Fruit fly (Drosophila melanogaster) whole organism, embryonic: ENCODE results near the gene Usf.

Source experiments
- Adf1 ChIP-seq: fragments of 200-800 bp; sonication (Bioruptor generic); IDR thresholded peaks from 2 replicates; pipeline ENCODE4 v1.3.6; 2022; ENCODE audit warnings: missing biosample characterization, missing genetic modification characterization
- Antp ChIP-seq: fragments of 200-800 bp; sonication (Bioruptor generic); optimal IDR thresholded peaks from 3 replicates; lab custom pipeline; 2016; ENCODE audit warnings: missing biosample characterization, missing genetic modification characterization
- Atf3 ChIP-seq: fragments of 200-800 bp; sonication (Bioruptor generic); optimal IDR thresholded peaks from 3 replicates; lab custom pipeline; 2016; ENCODE audit warnings: missing biosample characterization, missing genetic modification characterization
- Bteb2 ChIP-seq: fragments of 200-800 bp; sonication (Bioruptor generic); optimal IDR thresholded peaks from 2 replicates; lab custom pipeline; 2016; ENCODE audit warnings: missing biosample characterization, missing genetic modification characterization
- CG10321 ChIP-seq: fragments of 200-800 bp; sonication (Bioruptor generic); IDR thresholded peaks from 2 replicates; pipeline ENCODE4 v1.3.6; 2022; ENCODE audit warnings: missing biosample characterization, missing genetic modification characterization
- CG10543 ChIP-seq: fragments of 200-800 bp; sonication (Bioruptor generic); optimal IDR thresholded peaks from 3 replicates; lab custom pipeline; 2017; ENCODE audit warnings: missing biosample characterization, mild to moderate bottlenecking, missing genetic modification characterization, moderate library complexity
- CG10959 ChIP-seq: fragments of 200-800 bp; sonication (Bioruptor generic); IDR thresholded peaks from 2 replicates; pipeline ENCODE4 v1.3.6; 2022; ENCODE audit warnings: missing biosample characterization, missing genetic modification characterization
- CG11696 ChIP-seq: fragments of 200-800 bp; sonication (Bioruptor generic); IDR thresholded peaks from 2 replicates; pipeline ENCODE4 v1.3.6; 2022; ENCODE audit warnings: missing biosample characterization, missing genetic modification characterization
- CG1233 ChIP-seq: fragments of 200-800 bp; sonication (Bioruptor generic); optimal IDR thresholded peaks from 4 replicates; lab custom pipeline; 2018; ENCODE audit warnings: missing biosample characterization, mild to moderate bottlenecking, missing genetic modification characterization
- CG14014 ChIP-seq: fragments of 200-800 bp; sonication (Bioruptor generic); IDR thresholded peaks from 2 replicates; pipeline ENCODE4 v1.3.6; 2022; ENCODE audit warnings: missing biosample characterization, missing genetic modification characterization
- CG14860 ChIP-seq: fragments of 200-800 bp; sonication (Bioruptor generic); IDR thresholded peaks from 3 replicates; pipeline ENCODE4 v1.3.6; 2022; ENCODE audit warnings: missing biosample characterization, missing genetic modification characterization; ENCODE audit not compliant: partially characterized antibody
- CG15479 ChIP-seq: fragments of 200-800 bp; sonication (Bioruptor generic); optimal IDR thresholded peaks from 3 replicates; lab custom pipeline; 2019; ENCODE audit warnings: missing biosample characterization, mild to moderate bottlenecking, missing genetic modification characterization, moderate library complexity
- CG17385 ChIP-seq: fragments of 200-800 bp; sonication (Bioruptor generic); optimal IDR thresholded peaks from 3 replicates; lab custom pipeline; 2018; ENCODE audit warnings: missing biosample characterization, mild to moderate bottlenecking, missing genetic modification characterization
- CG2678 ChIP-seq: fragments of 200-800 bp; sonication (Bioruptor generic); optimal IDR thresholded peaks from 3 replicates; lab custom pipeline; 2019; ENCODE audit warnings: missing biosample characterization, mild to moderate bottlenecking, missing genetic modification characterization, moderate library complexity
- CG33213 ChIP-seq: fragments of 200-800 bp; sonication (Bioruptor generic); optimal IDR thresholded peaks from 3 replicates; lab custom pipeline; 2016; ENCODE audit warnings: missing biosample characterization, missing genetic modification characterization
- CG3726 ChIP-seq: fragments of 200-800 bp; sonication (Bioruptor generic); IDR thresholded peaks from 3 replicates; pipeline ENCODE4, ENCODE4 v1.3.6; 2022; ENCODE audit warnings: missing biosample characterization, missing genetic modification characterization
- CG3995 ChIP-seq: fragments of 200-800 bp; sonication (Bioruptor generic); optimal IDR thresholded peaks from 3 replicates; lab custom pipeline; 2016; ENCODE audit warnings: missing biosample characterization, missing genetic modification characterization
- CG5953 ChIP-seq: fragments of 200-800 bp; sonication (Bioruptor generic); IDR thresholded peaks from 2 replicates; pipeline ENCODE4 v1.3.6; 2022; ENCODE audit warnings: missing biosample characterization, missing genetic modification characterization
- CG6791 ChIP-seq: fragments of 200-800 bp; sonication (Bioruptor generic); IDR thresholded peaks from 3 replicates; pipeline ENCODE4 v1.3.6; 2022; ENCODE audit warnings: missing biosample characterization, missing genetic modification characterization; ENCODE audit not compliant: partially characterized antibody
- CG7963 ChIP-seq: fragments of 200-800 bp; sonication (Bioruptor generic); IDR thresholded peaks from 3 replicates; pipeline ENCODE4 v1.3.6; 2022; ENCODE audit warnings: missing biosample characterization, missing genetic modification characterization; ENCODE audit not compliant: partially characterized antibody
- CG9727 ChIP-seq: fragments of 200-800 bp; sonication (Bioruptor generic); optimal IDR thresholded peaks from 3 replicates; lab custom pipeline; 2017; ENCODE audit warnings: missing biosample characterization, mild to moderate bottlenecking, missing genetic modification characterization
- Dek ChIP-seq: fragments of 200-800 bp; sonication (Bioruptor generic); optimal IDR thresholded peaks from 3 replicates; lab custom pipeline; 2019; ENCODE audit warnings: missing biosample characterization, mild to moderate bottlenecking, missing genetic modification characterization, moderate library complexity
- Dp ChIP-seq: fragments of 200-800 bp; sonication (Bioruptor generic); optimal IDR thresholded peaks from 2 replicates; lab custom pipeline; 2018; ENCODE audit warnings: missing biosample characterization, mild to moderate bottlenecking, missing genetic modification characterization, moderate library complexity
- Lhr ChIP-seq: fragments of 200-800 bp; sonication (Bioruptor generic); optimal IDR thresholded peaks from 3 replicates; lab custom pipeline; 2017; ENCODE audit warnings: mild to moderate bottlenecking, missing biosample characterization, missing genetic modification reagents, missing genetic modification characterization
- Mrtf ChIP-seq: fragments of 200-800 bp; sonication (Bioruptor generic); IDR thresholded peaks from 3 replicates; pipeline ENCODE4 v1.3.6; 2022; ENCODE audit warnings: missing biosample characterization, missing genetic modification characterization
- Neu2 ChIP-seq: fragments of 200-800 bp; sonication (Bioruptor generic); optimal IDR thresholded peaks from 3 replicates; lab custom pipeline; 2016; ENCODE audit warnings: missing biosample characterization, missing genetic modification characterization, borderline replicate concordance
- Oli ChIP-seq: fragments of 200-800 bp; sonication (Bioruptor generic); optimal IDR thresholded peaks from 2 replicates; lab custom pipeline; 2018; ENCODE audit warnings: missing biosample characterization, mild to moderate bottlenecking, missing genetic modification characterization, moderate library complexity
- Optix ChIP-seq: fragments of 200-800 bp; sonication (Bioruptor generic); IDR thresholded peaks from 3 replicates; pipeline ENCODE4 v1.3.6; 2022; ENCODE audit warnings: missing biosample characterization, missing genetic modification characterization
- Scr ChIP-seq: fragments of 200-800 bp; sonication (Bioruptor generic); IDR thresholded peaks from 2 replicates; pipeline ENCODE4 v1.3.6; 2022; ENCODE audit warnings: missing biosample characterization, missing genetic modification characterization; ENCODE audit not compliant: partially characterized antibody
- Spps ChIP-seq: fragments of 200-800 bp; sonication (Bioruptor generic); optimal IDR thresholded peaks from 2 replicates; lab custom pipeline; 2018; ENCODE audit warnings: missing biosample characterization, mild to moderate bottlenecking, missing genetic modification characterization
- Vsx1 ChIP-seq: fragments of 200-800 bp; sonication (Bioruptor generic); optimal IDR thresholded peaks from 2 replicates; lab custom pipeline; 2017; ENCODE audit warnings: missing biosample characterization, mild to moderate bottlenecking, missing genetic modification characterization, missing genetic modification reagents
- cg ChIP-seq: fragments of 200-800 bp; sonication (Bioruptor generic); optimal IDR thresholded peaks from 3 replicates; lab custom pipeline; 2019; ENCODE audit warnings: missing biosample characterization, mild to moderate bottlenecking, missing genetic modification characterization, moderate library complexity
- danr ChIP-seq: fragments of 200-800 bp; sonication (Bioruptor generic); IDR thresholded peaks from 2 replicates; pipeline ENCODE4 v1.3.6; 2022; ENCODE audit warnings: missing biosample characterization, missing genetic modification characterization
- dm ChIP-seq: fragments of 200-800 bp; sonication (Bioruptor generic); optimal IDR thresholded peaks from 3 replicates; lab custom pipeline; 2016; ENCODE audit warnings: missing biosample characterization, missing genetic modification characterization
- dysf ChIP-seq: fragments of 200-800 bp; sonication (Bioruptor generic); IDR thresholded peaks from 3 replicates; pipeline ENCODE4 v1.3.6; 2022; ENCODE audit warnings: missing biosample characterization, missing genetic modification characterization
- ems ChIP-seq: fragments of 200-800 bp; sonication (Bioruptor generic); optimal IDR thresholded peaks from 3 replicates; lab custom pipeline; 2016; ENCODE audit warnings: missing biosample characterization, missing genetic modification characterization
- esg ChIP-seq: fragments of 200-800 bp; sonication (Bioruptor generic); conservative IDR thresholded peaks from 2 replicates; pipeline ENCODE4 v1.3.6; 2022; ENCODE audit warnings: missing biosample characterization, missing genetic modification characterization
- hbn ChIP-seq: fragments of 200-800 bp; sonication (Bioruptor generic); IDR thresholded peaks from 2 replicates; pipeline ENCODE4 v1.3.6; 2022; ENCODE audit warnings: missing biosample characterization, missing genetic modification characterization; ENCODE audit not compliant: partially characterized antibody
- ken ChIP-seq: fragments of 200-800 bp; sonication (Bioruptor generic); IDR thresholded peaks from 3 replicates; pipeline ENCODE4 v1.3.6; 2022; ENCODE audit warnings: missing biosample characterization, missing genetic modification characterization
- nerfin-2 ChIP-seq: fragments of 200-800 bp; sonication (Bioruptor generic); IDR thresholded peaks from 2 replicates; pipeline ENCODE4 v1.3.6; 2022; ENCODE audit warnings: missing biosample characterization, missing genetic modification characterization; ENCODE audit not compliant: partially characterized antibody
- pan ChIP-seq, 4 experiments: fragments of >200 bp in 3 of 4; fragments of 200-800 bp in 1 of 4; sonication (Bioruptor generic) in 1 of 4; optimal IDR thresholded peaks in 3 of 4; IDR thresholded peaks in 1 of 4; 2 replicates each; pipeline versions ENCODE4 v1.3.6 to Lab custom; 2017 to 2022; ENCODE audit warnings: missing biosample characterization in 2 of 4, missing genetic modification characterization in 2 of 4, mixed read lengths in 1 of 4
- run ChIP-seq: fragments of 200-800 bp; sonication (Bioruptor generic); optimal IDR thresholded peaks from 3 replicates; lab custom pipeline; 2018; ENCODE audit warnings: missing biosample characterization, mild to moderate bottlenecking, missing genetic modification characterization
- schlank ChIP-seq: fragments of 200-800 bp; sonication (Bioruptor generic); optimal IDR thresholded peaks from 2 replicates; lab custom pipeline; 2018; ENCODE audit warnings: missing biosample characterization, mild to moderate bottlenecking, missing genetic modification characterization
- sens ChIP-seq: fragments of 200-800 bp; sonication (Bioruptor generic); peaks from one replicate; lab custom pipeline; 2016; ENCODE audit warnings: missing biosample characterization, missing genetic modification characterization
- seq ChIP-seq: fragments of 200-800 bp; sonication (Bioruptor generic); IDR thresholded peaks from 2 replicates; pipeline ENCODE4 v1.3.6; 2022; ENCODE audit warnings: missing biosample characterization, missing genetic modification characterization
- stwl ChIP-seq: fragments of 200-800 bp; sonication (Bioruptor generic); optimal IDR thresholded peaks from 3 replicates; lab custom pipeline; 2018; ENCODE audit warnings: missing biosample characterization, mild to moderate bottlenecking, missing genetic modification characterization, moderate library complexity
- trh ChIP-seq: fragments of 200-800 bp; sonication (Bioruptor generic); optimal IDR thresholded peaks from 2 replicates; lab custom pipeline; 2016; ENCODE audit warnings: missing biosample characterization, missing genetic modification characterization
- unpg ChIP-seq: fragments of 200-800 bp; sonication (Bioruptor generic); optimal IDR thresholded peaks from 3 replicates; lab custom pipeline; 2018; ENCODE audit warnings: missing biosample characterization, mild to moderate bottlenecking, missing genetic modification characterization, moderate library complexity
- zen ChIP-seq: fragments of 200-800 bp; sonication (Bioruptor generic); optimal IDR thresholded peaks from 3 replicates; lab custom pipeline; 2018; ENCODE audit warnings: missing biosample characterization, mild to moderate bottlenecking, missing genetic modification characterization, moderate library complexity
- zen2 ChIP-seq: fragments of 200-800 bp; sonication (Bioruptor generic); IDR thresholded peaks from 3 replicates; pipeline ENCODE4 v1.3.6; 2022; ENCODE audit warnings: missing biosample characterization, missing genetic modification characterization; ENCODE audit not compliant: partially characterized antibody

The Usf gene

DNA sequence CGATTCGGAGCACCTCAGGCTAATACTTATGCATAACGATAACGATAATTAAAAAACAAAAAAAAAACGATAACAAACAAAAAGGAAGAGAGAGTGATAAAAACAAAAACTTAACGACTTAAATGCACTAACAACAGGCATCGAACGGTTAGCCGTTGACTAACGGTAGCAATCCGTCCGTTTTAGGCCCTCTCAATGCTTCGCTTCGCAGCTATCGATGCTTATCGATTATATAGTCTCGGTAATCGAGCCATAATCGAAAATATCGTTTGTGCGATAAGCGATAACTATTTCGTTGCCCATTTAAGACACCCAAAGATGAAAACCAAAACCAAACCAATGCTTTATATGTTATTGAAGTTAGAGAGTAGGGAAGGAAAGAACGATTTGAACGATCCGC, 14.6 kb downstream of the Usf start (continued):
- peak; percentile 65 for TF ChIP-seq Scr (GFP tag; lab: Robert Waterston, UW)
- TF ChIP-seq seq = no peak
- TF ChIP-seq danr (GFP tag; lab: Robert Waterston, UW) = no peak
- no peak for TF ChIP-seq Bteb2 (GFP tag; lab: Kevin White, UChicago)
- TF ChIP-seq CG1233 (GFP tag; lab: Kevin White, UChicago) = no peak
- no peak for TF ChIP-seq zen
- TF ChIP-seq CG10543 (GFP tag; lab: Kevin White, UChicago) = no peak
- no peak for TF ChIP-seq CG10321 (GFP tag; lab: Robert Waterston, UW)
- no peak for TF ChIP-seq Oli (tag; lab: Kevin White, UChicago)
- TF ChIP-seq Adf1 (GFP tag; lab: Robert Waterston, UW) = no peak
- TF ChIP-seq CG3995 (GFP tag; lab: Kevin White, UChicago) = no peak
- TF ChIP-seq Spps (tag; lab: Kevin White, UChicago) = no peak
- no peak for TF ChIP-seq CG14014 (GFP tag; lab: Robert Waterston, UW)
- TF ChIP-seq Dp (GFP tag; lab: Kevin White, UChicago) = no peak
- TF ChIP-seq schlank (tag; lab: Kevin White, UChicago) = no peak
- no peak for TF ChIP-seq CG15479 (GFP tag; lab: Kevin White, UChicago)
- TF ChIP-seq Lhr (GFP tag; lab: Kevin White, UChicago) = no peak
- TF ChIP-seq Neu2 (GFP tag; lab: Kevin White, UChicago) = no peak
- no peak for TF ChIP-seq Optix
- TF ChIP-seq sens (GFP tag; lab: Kevin White, UChicago) = no peak
- TF ChIP-seq ken = no peak
- no peak for TF ChIP-seq CG9727
- TF ChIP-seq cg (GFP tag; lab: Kevin White, UChicago) = no peak
- no peak for TF ChIP-seq CG2678 (tag; lab: Kevin White, UChicago)
- no peak for TF ChIP-seq pan (optimal IDR thresholded peaks at IDR 0.05; lab: Kevin White, UChicago)
- no peak for TF ChIP-seq pan (GFP tag; optimal IDR thresholded peaks at IDR 0.05 in 1 of 2, IDR thresholded peaks at IDR 0.05 in 1 of 2)
- no peak for TF ChIP-seq esg
- TF ChIP-seq CG10959 = no peak
- 0 out of 3 replicates have a peak, but pooled peaks have one; percentile 37 for TF ChIP-seq CG7963 (GFP tag; lab: Robert Waterston, UW)
- no peak for TF ChIP-seq Vsx1
- TF ChIP-seq unpg (GFP tag; lab: Kevin White, UChicago) = no peak
- no peak for TF ChIP-seq hbn (GFP tag; lab: Robert Waterston, UW)
- no peak for TF ChIP-seq dysf
- peak; percentile 18 for TF ChIP-seq stwl
- no peak for TF ChIP-seq Mrtf
- no peak for TF ChIP-seq ems
- no peak for TF ChIP-seq run
- no peak for TF ChIP-seq Atf3
- no peak for TF ChIP-seq Antp (GFP tag; lab: Kevin White, UChicago)
- no peak for TF ChIP-seq Dek (tag; lab: Kevin White, UChicago)
- no peak for TF ChIP-seq CG33213 (GFP tag; lab: Kevin White, UChicago)
- TF ChIP-seq CG3726 (GFP tag; lab: Robert Waterston, UW) = no peak
- peak; percentile 70 for TF ChIP-seq CG14860 (GFP tag; lab: Robert Waterston, UW)
- TF ChIP-seq CG6791 (GFP tag; lab: Robert Waterston, UW) = peak; percentile 70
- TF ChIP-seq CG17385 (GFP tag; lab: Kevin White, UChicago) = no peak
- peak; percentile 91 for TF ChIP-seq nerfin-2 (GFP tag; lab: Robert Waterston, UW)
- TF ChIP-seq CG11696 (GFP tag; lab: Robert Waterston, UW) = no peak
- peak; percentile 65; the same call in 1 of the 3 replicates for TF ChIP-seq zen2
- no peak for TF ChIP-seq dm (GFP tag; lab: Kevin White, UChicago)
- no peak for TF ChIP-seq trh
- TF ChIP-seq CG5953 (GFP tag; lab: Robert Waterston, UW) = no peak
